Fruit fly (Drosophila melanogaster) whole organism, adult: ENCODE measurements around the gene phol.

Source experiments
- CG11617 ChIP-seq: fragments of 200-800 bp; sonication (Bioruptor generic); optimal IDR thresholded peaks from 2 replicates; lab custom pipeline; 2017; ENCODE audit warnings: mild to moderate bottlenecking, missing biosample characterization, missing genetic modification reagents, missing genetic modification characterization
- CG14711 ChIP-seq: fragments of 200-800 bp; sonication (Bioruptor generic); optimal IDR thresholded peaks from 2 replicates; lab custom pipeline; 2018; ENCODE audit warnings: missing biosample characterization, mild to moderate bottlenecking, missing genetic modification characterization, moderate library complexity
- CG1620 ChIP-seq: fragments of 200-800 bp; sonication (Bioruptor generic); optimal IDR thresholded peaks from 2 replicates; lab custom pipeline; 2016; ENCODE audit warnings: missing biosample characterization, missing genetic modification characterization
- CG33017 ChIP-seq: fragments of 200-800 bp; sonication (Bioruptor generic); optimal IDR thresholded peaks from 2 replicates; lab custom pipeline; 2018; ENCODE audit warnings: missing biosample characterization, mild to moderate bottlenecking, missing genetic modification characterization, moderate library complexity
- CG5204 ChIP-seq: fragments of 200-800 bp; sonication (Bioruptor generic); optimal IDR thresholded peaks from 2 replicates; lab custom pipeline; 2016; ENCODE audit warnings: missing biosample characterization, missing genetic modification characterization
- CG7101 ChIP-seq: fragments of 200-800 bp; sonication (Bioruptor generic); optimal IDR thresholded peaks from 2 replicates; lab custom pipeline; 2018; ENCODE audit warnings: missing biosample characterization, mild to moderate bottlenecking, missing genetic modification characterization, moderate library complexity
- Crg-1 ChIP-seq: fragments of 200-800 bp; sonication (Bioruptor generic); optimal IDR thresholded peaks from 2 replicates; lab custom pipeline; 2016; ENCODE audit warnings: missing biosample characterization, missing genetic modification characterization
- Hr96 ChIP-seq: fragments of 200-800 bp; sonication (Bioruptor generic); optimal IDR thresholded peaks from 2 replicates; lab custom pipeline; 2016; ENCODE audit warnings: missing biosample characterization, missing genetic modification characterization
- kay ChIP-seq: fragments of 200-800 bp; sonication (Bioruptor generic); peaks from one replicate; lab custom pipeline; 2016; ENCODE audit warnings: missing biosample characterization, missing genetic modification characterization, borderline replicate concordance
- tj ChIP-seq: fragments of 200-800 bp; sonication (Bioruptor generic); optimal IDR thresholded peaks from 3 replicates; lab custom pipeline; 2017; ENCODE audit warnings: missing biosample characterization, mild to moderate bottlenecking, missing genetic modification characterization, moderate library complexity

dm6 chr3L:9487586-9487985 is 31.5 kb upstream of the phol start, which contains the start of gene pall:
- TF ChIP-seq CG14711 (tag; lab: Kevin White, UChicago) = no peak
- TF ChIP-seq CG7101 (tag; lab: Kevin White, UChicago) = peak; percentile 12
- TF ChIP-seq Crg-1 (GFP tag; lab: Kevin White, UChicago) = no peak
- TF ChIP-seq kay (GFP tag; lab: Kevin White, UChicago) = no peak
- no peak for TF ChIP-seq Hr96 (GFP tag; lab: Kevin White, UChicago)
- TF ChIP-seq CG1620 (GFP tag; lab: Kevin White, UChicago) = no peak
- TF ChIP-seq CG11617 = no peak
- no peak for TF ChIP-seq tj (GFP tag; lab: Kevin White, UChicago)
- no peak for TF ChIP-seq CG5204 (GFP tag; lab: Kevin White, UChicago)
- TF ChIP-seq CG33017 (tag; lab: Kevin White, UChicago) = no peak
